Fruit fly (Drosophila melanogaster) whole organism, prepupa: ENCODE results near the gene Polr2I.
A peak's percentile ranks its signal among the peaks of the same experiment; 100 is the strongest.

Experiments
- Blimp-1 ChIP-seq: fragments of 200-800 bp; sonication (Bioruptor generic); optimal IDR thresholded peaks from 3 replicates; lab custom pipeline; 2017; ENCODE audit warnings: missing biosample characterization, missing genetic modification characterization, mild to moderate bottlenecking, moderate library complexity, missing genetic modification reagents
- CG10669 ChIP-seq: fragments of 200-800 bp; sonication (Bioruptor generic); optimal IDR thresholded peaks from 3 replicates; lab custom pipeline; 2018; ENCODE audit warnings: missing biosample characterization, mild to moderate bottlenecking, missing genetic modification characterization, moderate library complexity
- CG11902 ChIP-seq: fragments of 200-800 bp; sonication (Bioruptor generic); optimal IDR thresholded peaks from 3 replicates; lab custom pipeline; 2016; ENCODE audit warnings: missing biosample characterization, missing genetic modification characterization
- CG15336 ChIP-seq: fragments of 200-800 bp; sonication (Bioruptor generic); IDR thresholded peaks from 2 replicates; pipeline ENCODE4 v1.3.6; 2022; ENCODE audit warnings: missing biosample characterization, missing genetic modification characterization
- CG16779 ChIP-seq: fragments of 200-800 bp; sonication (Bioruptor generic); optimal IDR thresholded peaks from 3 replicates; lab custom pipeline; 2017; ENCODE audit warnings: missing biosample characterization, mild to moderate bottlenecking, missing genetic modification characterization
- CG3032 ChIP-seq: fragments of 200-800 bp; optimal IDR thresholded peaks from 2 replicates; lab custom pipeline; 2019; ENCODE audit warnings: missing biosample characterization, mild to moderate bottlenecking, missing genetic modification characterization, moderate library complexity
- CG32006 ChIP-seq: fragments of 200-800 bp; sonication (Bioruptor generic); optimal IDR thresholded peaks from 3 replicates; lab custom pipeline; 2017; ENCODE audit warnings: missing biosample characterization, mild to moderate bottlenecking, missing genetic modification characterization
- CG34406 ChIP-seq: fragments of 200-800 bp; sonication (Bioruptor generic); optimal IDR thresholded peaks from 3 replicates; lab custom pipeline; 2016; ENCODE audit warnings: missing biosample characterization, missing genetic modification characterization
- CG3919 ChIP-seq: fragments of 200-800 bp; sonication (Bioruptor generic); optimal IDR thresholded peaks from 3 replicates; lab custom pipeline; 2016; ENCODE audit warnings: missing biosample characterization, missing genetic modification characterization
- CG4318 ChIP-seq: fragments of 200-800 bp; sonication (Bioruptor generic); optimal IDR thresholded peaks from 3 replicates; lab custom pipeline; 2017; ENCODE audit warnings: missing biosample characterization, mild to moderate bottlenecking, missing genetic modification characterization
- CG6163 ChIP-seq: fragments of 200-800 bp; sonication (Bioruptor generic); IDR thresholded peaks from 3 replicates; pipeline ENCODE4 v1.3.6; 2022; ENCODE audit warnings: missing biosample characterization, missing genetic modification characterization
- CG6792 ChIP-seq: fragments of 200-800 bp; sonication (Bioruptor generic); optimal IDR thresholded peaks from 3 replicates; lab custom pipeline; 2016; ENCODE audit warnings: missing biosample characterization, missing genetic modification characterization
- CG6854 ChIP-seq: fragments of 200-800 bp; sonication (Bioruptor generic); optimal IDR thresholded peaks from 2 replicates; lab custom pipeline; 2017; ENCODE audit warnings: missing biosample characterization, mild to moderate bottlenecking, missing genetic modification characterization
- CG7368 ChIP-seq: fragments of 200-800 bp; sonication (Bioruptor generic); optimal IDR thresholded peaks from 3 replicates; lab custom pipeline; 2016; ENCODE audit warnings: missing biosample characterization, missing genetic modification characterization
- CG8319 ChIP-seq: fragments of 200-800 bp; sonication (Bioruptor generic); optimal IDR thresholded peaks from 3 replicates; lab custom pipeline; 2016; ENCODE audit warnings: missing biosample characterization, missing genetic modification characterization
- CG9139 ChIP-seq: fragments of 200-800 bp; sonication (Bioruptor generic); optimal IDR thresholded peaks from 3 replicates; lab custom pipeline; 2017; ENCODE audit warnings: missing biosample characterization, mild to moderate bottlenecking, missing genetic modification characterization
- Eip75B ChIP-seq: fragments of 200-800 bp; sonication (Bioruptor generic); optimal IDR thresholded peaks from 3 replicates; lab custom pipeline; 2016; ENCODE audit warnings: missing biosample characterization, missing genetic modification characterization
- Eip78C ChIP-seq: fragments of 200-800 bp; sonication (Bioruptor generic); peaks from one replicate; lab custom pipeline; 2016; ENCODE audit warnings: missing biosample characterization, missing genetic modification characterization
- Ets21C ChIP-seq: fragments of 200-800 bp; sonication (Bioruptor generic); optimal IDR thresholded peaks from 3 replicates; lab custom pipeline; 2016; ENCODE audit warnings: missing biosample characterization, missing genetic modification characterization
- Ets96B ChIP-seq: fragments of 200-800 bp; optimal IDR thresholded peaks from 2 replicates; lab custom pipeline; 2019; ENCODE audit warnings: missing biosample characterization, mild to moderate bottlenecking, missing genetic modification characterization, moderate library complexity
- Hr38 ChIP-seq: sonication (Bioruptor generic); optimal IDR thresholded peaks from 2 replicates; lab custom pipeline; 2016; ENCODE audit warnings: missing biosample characterization, missing genetic modification characterization
- Hr39 ChIP-seq: fragments of 200-800 bp; sonication (Bioruptor generic); optimal IDR thresholded peaks from 2 replicates; lab custom pipeline; 2016; ENCODE audit warnings: missing biosample characterization, missing genetic modification characterization
- Lpt ChIP-seq: fragments of 200-800 bp; sonication (Bioruptor generic); optimal IDR thresholded peaks from 3 replicates; lab custom pipeline; 2016; ENCODE audit warnings: missing biosample characterization, missing genetic modification characterization
- OdsH ChIP-seq: fragments of 200-800 bp; sonication (Bioruptor generic); optimal IDR thresholded peaks from 3 replicates; lab custom pipeline; 2016; ENCODE audit warnings: missing biosample characterization, missing genetic modification characterization
- Smox ChIP-seq: fragments of 200-800 bp; sonication (Bioruptor generic); optimal IDR thresholded peaks from 3 replicates; lab custom pipeline; 2016; ENCODE audit warnings: missing biosample characterization, missing genetic modification characterization
- Sox102F ChIP-seq: fragments of 200-800 bp; sonication (Bioruptor generic); optimal IDR thresholded peaks from 2 replicates; lab custom pipeline; 2016; ENCODE audit warnings: missing biosample characterization, mild to moderate bottlenecking, missing genetic modification characterization
- Sox14 ChIP-seq: fragments of 200-800 bp; sonication (Bioruptor generic); optimal IDR thresholded peaks from 3 replicates; lab custom pipeline; 2016; ENCODE audit warnings: missing biosample characterization, missing genetic modification characterization
- achi ChIP-seq: fragments of 200-800 bp; sonication (Bioruptor generic); optimal IDR thresholded peaks from 3 replicates; lab custom pipeline; 2016; ENCODE audit warnings: missing biosample characterization, missing genetic modification characterization
- acj6 ChIP-seq: fragments of 200-800 bp; sonication (Bioruptor generic); optimal IDR thresholded peaks from 3 replicates; lab custom pipeline; 2016; ENCODE audit warnings: missing biosample characterization, missing genetic modification characterization
- cyc ChIP-seq: fragments of 200-800 bp; sonication (Bioruptor generic); optimal IDR thresholded peaks from 3 replicates; lab custom pipeline; 2016; ENCODE audit warnings: missing biosample characterization, missing genetic modification characterization
- dac ChIP-seq: fragments of 200-800 bp; sonication (Bioruptor generic); optimal IDR thresholded peaks from 2 replicates; lab custom pipeline; 2017; ENCODE audit warnings: missing biosample characterization, mild to moderate bottlenecking, missing genetic modification characterization
- dsx ChIP-seq: fragments of 200-800 bp; optimal IDR thresholded peaks from 3 replicates; lab custom pipeline; 2019; ENCODE audit warnings: missing biosample characterization, mild to moderate bottlenecking, missing genetic modification characterization, moderate library complexity; ENCODE audit not compliant: poor library complexity, severe bottlenecking
- eg ChIP-seq: fragments of 200-800 bp; sonication (Bioruptor generic); IDR thresholded peaks from 3 replicates; pipeline ENCODE4 v1.3.6; 2022; ENCODE audit warnings: missing biosample characterization, missing genetic modification characterization
- esn ChIP-seq: fragments of 200-800 bp; sonication (Bioruptor generic); optimal IDR thresholded peaks from 2 replicates; lab custom pipeline; 2016; ENCODE audit warnings: missing biosample characterization, mild to moderate bottlenecking, missing genetic modification characterization, moderate library complexity
- fd59A ChIP-seq: fragments of 200-800 bp; sonication (Bioruptor generic); optimal IDR thresholded peaks from 2 replicates; lab custom pipeline; 2017; ENCODE audit warnings: missing biosample characterization, mild to moderate bottlenecking, missing genetic modification characterization, missing genetic modification reagents
- lz ChIP-seq: fragments of 200-800 bp; sonication (Bioruptor generic); optimal IDR thresholded peaks from 3 replicates; lab custom pipeline; 2016; ENCODE audit warnings: missing biosample characterization, missing genetic modification characterization
- net ChIP-seq: fragments of 200-800 bp; sonication (Bioruptor generic); optimal IDR thresholded peaks from 3 replicates; lab custom pipeline; 2016; ENCODE audit warnings: missing biosample characterization, missing genetic modification characterization
- salr ChIP-seq, 2 experiments: fragments of 200-800 bp; sonication (Bioruptor generic); optimal IDR thresholded peaks; 3 replicates each; lab custom pipeline; 2016 to 2018; ENCODE audit warnings: missing biosample characterization in 2 of 2, missing genetic modification characterization in 2 of 2, mild to moderate bottlenecking in 1 of 2
- ss ChIP-seq, 2 experiments: fragments of 200-800 bp; sonication (Bioruptor generic); optimal IDR thresholded peaks; 2 replicates in 1 of 2; 3 replicates in 1 of 2; lab custom pipeline; 2017 to 2018; ENCODE audit warnings: mild to moderate bottlenecking in 2 of 2, missing biosample characterization in 2 of 2, missing genetic modification characterization in 2 of 2, moderate library complexity in 1 of 2
- svp ChIP-seq: fragments of 200-800 bp; sonication (Bioruptor generic); peaks from one replicate; lab custom pipeline; 2016; ENCODE audit warnings: missing biosample characterization, missing genetic modification characterization
- vri ChIP-seq: fragments of 200-800 bp; sonication (Bioruptor generic); optimal IDR thresholded peaks from 3 replicates; lab custom pipeline; 2016; ENCODE audit warnings: missing biosample characterization, mild to moderate bottlenecking, missing genetic modification characterization

Polr2I gene

dm6 chr3R:14286320-14287190 is 22.3 kb upstream of the Polr2I start, which contains the start of gene trx:
Gene trx, minus strand, starts transcription at chr3R:14286903.
- TF ChIP-seq ss (GFP tag; optimal IDR thresholded peaks at IDR 0.05; lab: Kevin White, UChicago): peak; percentile 40 to 66
- TF ChIP-seq CG3919 (GFP tag; lab: Kevin White, UChicago): peak; percentile 1
- peak; percentile 30 for TF ChIP-seq Eip75B (GFP tag; lab: Kevin White, UChicago)
- no peak for TF ChIP-seq lz (GFP tag; lab: Kevin White, UChicago)
- peak; percentile 22 for TF ChIP-seq Sox14 (GFP tag; lab: Kevin White, UChicago)
- TF ChIP-seq CG4318 (GFP tag; lab: Kevin White, UChicago): no peak
- peak; percentile 34 for TF ChIP-seq esn (GFP tag; lab: Kevin White, UChicago)
- TF ChIP-seq vri (GFP tag; lab: Kevin White, UChicago): peak; percentile 44
- TF ChIP-seq CG10669 (GFP tag; lab: Kevin White, UChicago): no peak
- TF ChIP-seq fd59A (GFP tag; lab: Kevin White, UChicago): no peak
- no peak for TF ChIP-seq CG8319 (GFP tag; lab: Kevin White, UChicago)
- peak; percentile 41 for TF ChIP-seq Sox102F (GFP tag; lab: Kevin White, UChicago)
- TF ChIP-seq CG9139 (GFP tag; lab: Kevin White, UChicago): peak; percentile 7
- TF ChIP-seq CG16779 (tag; lab: Kevin White, UChicago): peak; percentile 61
- peak; percentile 37 for TF ChIP-seq dsx (GFP tag; lab: Kevin White, UChicago)
- TF ChIP-seq Ets21C (GFP tag; lab: Kevin White, UChicago): no peak
- peak; percentile 14 for TF ChIP-seq Ets96B (tag; lab: Kevin White, UChicago)
- TF ChIP-seq CG6163: no peak
- TF ChIP-seq CG34406 (GFP tag; lab: Kevin White, UChicago): no peak
- peak; percentile 60 for TF ChIP-seq CG6854 (GFP tag; lab: Kevin White, UChicago)
- TF ChIP-seq Eip78C (GFP tag; lab: Kevin White, UChicago): peak; percentile 33
- no peak for TF ChIP-seq cyc (GFP tag; lab: Kevin White, UChicago)
- TF ChIP-seq, all 60 proteins: peak for 13

- TF ChIP-seq Ets96B (tag; lab: Kevin White, UChicago) (no peak), Hr38 (GFP tag; lab: Kevin White, UChicago) (no peak), CG3032 (tag; lab: Kevin White, UChicago) (no peak), Smox (GFP tag; lab: Kevin White, UChicago) (no peak), lz (GFP tag; lab: Kevin White, UChicago) (no peak), net (no peak), CG4318 (GFP tag; lab: Kevin White, UChicago) (no peak), CG9139 (GFP tag; lab: Kevin White, UChicago) (no peak), CG6854 (GFP tag; lab: Kevin White, UChicago) (no peak), CG10669 (GFP tag; lab: Kevin White, UChicago) (no peak), CG6163 (no peak), CG15336 (no peak), Hr39 (no peak), svp (no peak), Eip78C (GFP tag; lab: Kevin White, UChicago) (no peak), CG32006 (GFP tag; lab: Kevin White, UChicago) (no peak)
- TF ChIP-seq, all 60 proteins: peak for 0
Measured at dm6 chr3R:14287980-14288379, 20.9 kb upstream of the Polr2I start.

DNA sequence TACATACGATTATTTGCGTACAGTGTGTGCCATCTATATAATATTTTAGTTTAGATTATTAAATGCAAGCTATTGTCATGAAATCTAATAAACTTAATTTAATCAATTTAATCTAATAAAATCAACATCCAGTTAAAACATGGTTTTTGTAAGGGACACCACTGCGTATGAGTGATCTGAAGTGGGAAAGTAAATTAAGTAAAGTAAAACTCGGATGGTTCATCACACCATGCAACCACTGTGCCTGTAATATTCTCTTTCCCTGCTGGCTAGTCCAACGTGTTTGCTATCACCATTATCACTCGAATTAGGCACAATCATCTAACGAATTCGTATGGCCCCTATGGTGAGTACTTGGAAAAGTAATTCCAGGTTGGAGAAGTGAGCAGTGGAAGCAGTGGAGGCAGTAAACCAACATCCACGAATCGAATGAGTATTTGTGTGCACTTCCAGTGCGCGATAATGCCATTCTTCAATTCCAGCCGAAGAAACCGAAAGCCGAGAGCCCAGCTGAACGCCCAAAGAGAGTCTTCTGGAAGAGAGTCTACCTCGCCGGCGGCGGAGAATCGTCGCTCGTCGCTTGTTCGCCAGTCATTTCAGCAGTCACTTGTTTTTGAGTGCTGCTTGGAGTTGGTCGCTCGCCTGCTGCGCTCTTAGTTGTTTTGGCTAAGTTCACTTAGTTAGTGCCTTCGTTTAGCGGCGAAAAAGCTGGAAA is 20.1 kb upstream of the Polr2I start, which contains the start of gene red:
Gene red, plus strand, starts transcription at position 403 of the 715 bp plus-strand sequence.
- TF ChIP-seq dsx (GFP tag; lab: Kevin White, UChicago): peak; percentile 43
- no peak for TF ChIP-seq CG16779 (tag; lab: Kevin White, UChicago)
- TF ChIP-seq acj6: peak; percentile 44
- peak; percentile 28 for TF ChIP-seq Lpt (GFP tag; lab: Kevin White, UChicago)
- TF ChIP-seq CG6792 (GFP tag; lab: Kevin White, UChicago): no peak
- peak; percentile 64 for TF ChIP-seq CG6854 (GFP tag; lab: Kevin White, UChicago)
- peak; percentile 54; the same call in 2 of the 3 replicates for TF ChIP-seq CG6163
- TF ChIP-seq CG11902 (GFP tag; lab: Kevin White, UChicago): no peak
- TF ChIP-seq CG3919 (GFP tag; lab: Kevin White, UChicago): no peak
- no peak for TF ChIP-seq CG34406 (GFP tag; lab: Kevin White, UChicago)
- TF ChIP-seq CG32006 (GFP tag; lab: Kevin White, UChicago): peak; percentile 69
- no peak for TF ChIP-seq CG7368 (GFP tag; lab: Kevin White, UChicago)
- TF ChIP-seq achi (GFP tag; lab: Kevin White, UChicago): peak; percentile 34
- no peak for TF ChIP-seq fd59A (GFP tag; lab: Kevin White, UChicago)
- no peak for TF ChIP-seq lz (GFP tag; lab: Kevin White, UChicago)
- no peak for TF ChIP-seq Smox (GFP tag; lab: Kevin White, UChicago)
- peak; percentile 66 for TF ChIP-seq eg (GFP tag; lab: Robert Waterston, UW)
- peak; percentile 67 for TF ChIP-seq svp
- peak; percentile 23 for TF ChIP-seq esn (GFP tag; lab: Kevin White, UChicago)
- TF ChIP-seq Ets96B (tag; lab: Kevin White, UChicago): no peak
- TF ChIP-seq salr (GFP tag; optimal IDR thresholded peaks at IDR 0.05; lab: Kevin White, UChicago): no peak
- TF ChIP-seq dac (GFP tag; lab: Kevin White, UChicago): no peak
- peak; percentile 96 for TF ChIP-seq Blimp-1 (GFP tag; lab: Kevin White, UChicago)
- peak; percentile 15 for TF ChIP-seq OdsH
